Fruit fly (Drosophila melanogaster): ENCODE data around the gene alpha4GT1.

alpha4GT1 gene

dm6 chr2L:3039774-3040173, 16.8 kb upstream of the alpha4GT1 start, which contains the start of the genes cnir and CG17221 (continued):
- TF ChIP-seq az2 (GFP tag; optimal IDR thresholded peaks at IDR 0.05) (peak; percentile 75), CG2202 (tag; optimal IDR thresholded peaks at IDR 0.05) (peak; percentile 23), Xrp1 (GFP tag; IDR thresholded peaks at IDR 0.05) (peak; percentile 53), CG13424 (tag; optimal IDR thresholded peaks at IDR 0.05) (peak; percentile 74), Max (GFP tag; optimal IDR thresholded peaks at IDR 0.05) (peak; percentile 77), cas (GFP tag; IDR thresholded peaks at IDR 0.05) (no peak), CG31224 (GFP tag; IDR thresholded peaks at IDR 0.05) (no peak), chn (GFP tag; optimal IDR thresholded peaks at IDR 0.05) (peak; percentile 58), Tbp (GFP tag; optimal IDR thresholded peaks at IDR 0.05) (no peak), Pdp1 (GFP tag; optimal IDR thresholded peaks at IDR 0.05) (peak; percentile 71 to 90), Hsf (GFP tag; optimal IDR thresholded peaks at IDR 0.05) (peak; percentile 72), Dad (GFP tag; optimal IDR thresholded peaks at IDR 0.05) (peak; percentile 62), sqz (GFP tag; optimal IDR thresholded peaks at IDR 0.05) (no peak), tx (GFP tag; optimal IDR thresholded peaks at IDR 0.05) (peak; percentile 64), CG18262 (tag; optimal IDR thresholded peaks at IDR 0.05) (peak; percentile 55), CG8388 (GFP tag; optimal IDR thresholded peaks at IDR 0.05) (peak; percentile 23), lov (optimal IDR thresholded peaks at IDR 0.05) (no peak), lov (GFP tag; IDR thresholded peaks at IDR 0.05) (no peak), jumu (GFP tag; optimal IDR thresholded peaks at IDR 0.05) (peak; percentile 65), HHEX (GFP tag; optimal IDR thresholded peaks at IDR 0.05) (peak; percentile 74), CG3847 (GFP tag; IDR thresholded peaks at IDR 0.05) (peak; percentile 63; the same call in 1 of the 2 replicates), cwo (GFP tag; optimal IDR thresholded peaks at IDR 0.05) (peak; percentile 16), en (GFP tag; optimal IDR thresholded peaks at IDR 0.05) (peak; percentile 39), CG11696 (GFP tag; IDR thresholded peaks at IDR 0.05) (no peak), hth (optimal IDR thresholded peaks at IDR 0.05) (no peak), CG6654 (GFP tag; optimal IDR thresholded peaks at IDR 0.05) (no peak), her (GFP tag; optimal IDR thresholded peaks at IDR 0.05) (peak; percentile 66), CG4854 (GFP tag; optimal IDR thresholded peaks at IDR 0.05) (peak; percentile 68), CG7839 (tag; optimal IDR thresholded peaks at IDR 0.05) (peak; percentile 57), CG16779 (GFP tag; IDR thresholded peaks at IDR 0.05) (peak; percentile 50; the same call in 1 of the 2 replicates), CG12219 (GFP tag; optimal IDR thresholded peaks at IDR 0.05) (peak; percentile 48), CG14667 (GFP tag; IDR thresholded peaks at IDR 0.05) (no peak), usp (GFP tag; optimal IDR thresholded peaks at IDR 0.05) (no peak), shn (GFP tag; optimal IDR thresholded peaks at IDR 0.05) (peak; percentile 73), gcm (GFP tag; optimal IDR thresholded peaks at IDR 0.05) (peak; percentile 5), CG4730 (GFP tag; IDR thresholded peaks at IDR 0.05) (no peak), E2f2 (GFP tag; IDR thresholded peaks at IDR 0.05) (peak; percentile 47), vfl (GFP tag; optimal IDR thresholded peaks at IDR 0.05) (peak; percentile 55), CG2678 (tag; optimal IDR thresholded peaks at IDR 0.05) (peak; percentile 71), CG10979 (tag; optimal IDR thresholded peaks at IDR 0.05) (peak; percentile 50), trh (GFP tag; optimal IDR thresholded peaks at IDR 0.05) (no peak), Blimp-1 (GFP tag; optimal IDR thresholded peaks at IDR 0.05) (peak; percentile 46), CG1233 (GFP tag; optimal IDR thresholded peaks at IDR 0.05) (peak; percentile 60), CG6765 (GFP tag; optimal IDR thresholded peaks at IDR 0.05) (no peak), CG6272 (GFP tag; IDR thresholded peaks at IDR 0.05) (peak; percentile 17; the same call in 1 of the 2 replicates), CkIIα-i1 (GFP tag; IDR thresholded peaks at IDR 0.05) (no peak), Eip74EF (GFP tag; optimal IDR thresholded peaks at IDR 0.05) (peak in 1 of 2 experiments; percentile 12), CG12391 (tag; optimal IDR thresholded peaks at IDR 0.05) (peak; percentile 78), caup (GFP tag; optimal IDR thresholded peaks at IDR 0.05; ENCODE audit: severe bottlenecking) (peak; percentile 58), CG10565 (GFP tag; optimal IDR thresholded peaks at IDR 0.05) (no peak), jing (GFP tag; optimal IDR thresholded peaks at IDR 0.05) (no peak)

All from whole organism, embryonic.